Fruit fly (Drosophila melanogaster): ENCODE measurements around the gene CG33303.
A peak's percentile ranks its signal among the peaks of the same experiment; 100 is the strongest.

The CG33303 gene

DNA sequence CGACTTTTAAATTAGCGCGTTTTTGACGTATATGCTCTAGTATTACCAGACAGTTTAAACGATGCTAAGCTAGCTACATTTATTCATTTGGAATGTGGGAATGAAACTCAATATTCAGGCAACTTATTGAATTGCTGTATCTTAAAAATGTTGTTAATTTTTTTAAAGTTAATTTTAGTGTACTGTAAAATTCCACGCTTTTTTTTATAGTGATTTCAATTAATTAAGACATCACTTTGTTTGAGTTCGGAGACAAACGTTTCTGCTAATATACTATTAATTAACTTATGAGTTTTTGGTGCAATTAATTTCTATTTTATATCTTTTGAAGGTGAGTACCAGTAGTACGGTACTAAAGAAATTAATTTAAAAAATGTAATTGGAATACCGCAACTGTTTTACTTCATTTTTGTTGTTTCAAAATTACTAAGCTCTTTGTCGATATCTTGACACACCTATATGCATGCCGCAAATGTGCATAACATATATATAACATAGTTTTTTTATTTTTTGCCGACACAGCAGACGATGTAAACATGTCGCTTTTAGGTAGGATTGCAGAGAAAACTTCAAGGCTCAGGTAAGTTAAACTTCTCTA lies 10.8 kb upstream of the CG33303 start, which contains the start of the genes Cdk1 and mRpS7 (continued):
- TF ChIP-seq CG18011 (GFP tag; optimal IDR thresholded peaks at IDR 0.05): peak; percentile 9
- no peak for TF ChIP-seq CG9215 (GFP tag; IDR thresholded peaks at IDR 0.05)
- TF ChIP-seq CG9797 (GFP tag; optimal IDR thresholded peaks at IDR 0.05): peak; percentile 28
- TF ChIP-seq CG17568 (GFP tag; optimal IDR thresholded peaks at IDR 0.05): no peak
- TF ChIP-seq peb (GFP tag; IDR thresholded peaks at IDR 0.05): no peak
- peak; percentile 18 for TF ChIP-seq disco-r (GFP tag; optimal IDR thresholded peaks at IDR 0.05)
- 0 out of 3 replicates have a peak, but pooled peaks have one; percentile 34 for TF ChIP-seq so (GFP tag; IDR thresholded peaks at IDR 0.05)
- TF ChIP-seq yki (optimal IDR thresholded peaks at IDR 0.05): no peak
- TF ChIP-seq nmo (GFP tag; optimal IDR thresholded peaks at IDR 0.05): peak; percentile 92
- peak; percentile 16; the same call in 1 of the 2 replicates for TF ChIP-seq dati (GFP tag; IDR thresholded peaks at IDR 0.05)
- no peak for TF ChIP-seq lov (optimal IDR thresholded peaks at IDR 0.05)
- TF ChIP-seq lov (GFP tag; IDR thresholded peaks at IDR 0.05): no peak
- TF ChIP-seq Hmr (GFP tag; optimal IDR thresholded peaks at IDR 0.05): peak; percentile 73
- TF ChIP-seq usp (GFP tag; optimal IDR thresholded peaks at IDR 0.05): no peak
- TF ChIP-seq Gsc (GFP tag; IDR thresholded peaks at IDR 0.05): no peak
- peak; percentile 82 for TF ChIP-seq E2f2 (GFP tag; IDR thresholded peaks at IDR 0.05)
- peak; percentile 81 for TF ChIP-seq grau (tag; optimal IDR thresholded peaks at IDR 0.05)
- TF ChIP-seq CG11456 (GFP tag; IDR thresholded peaks at IDR 0.05): peak; percentile 52; the same call in 1 of the 3 replicates
- TF ChIP-seq lab (GFP tag; optimal IDR thresholded peaks at IDR 0.05): no peak
- TF ChIP-seq CG10462 (GFP tag; optimal IDR thresholded peaks at IDR 0.05): peak; percentile 46
- TF ChIP-seq ftz-f1 (GFP tag; optimal IDR thresholded peaks at IDR 0.05): no peak
- peak; percentile 84 for TF ChIP-seq CG2116 (GFP tag; optimal IDR thresholded peaks at IDR 0.05)
- TF ChIP-seq lilli (GFP tag; optimal IDR thresholded peaks at IDR 0.05): peak; percentile 71
- no peak for TF ChIP-seq chinmo (GFP tag; IDR thresholded peaks at IDR 0.05; ENCODE audit: partially characterized antibody)
- TF ChIP-seq ci (GFP tag; IDR thresholded peaks at IDR 0.05): peak; percentile 82; the same call in 2 of the 3 replicates
- TF ChIP-seq CG6654 (GFP tag; optimal IDR thresholded peaks at IDR 0.05): peak; percentile 7
- TF ChIP-seq sna (GFP tag; IDR thresholded peaks at IDR 0.05; ENCODE audit: partially characterized antibody): no peak
- TF ChIP-seq fd3F (GFP tag; optimal IDR thresholded peaks at IDR 0.05): peak; percentile 66
- TF ChIP-seq seq (GFP tag; IDR thresholded peaks at IDR 0.05): no peak
- TF ChIP-seq her (GFP tag; optimal IDR thresholded peaks at IDR 0.05): no peak
- TF ChIP-seq CG11247 (GFP tag; IDR thresholded peaks at IDR 0.05): peak; percentile 43; the same call in 1 of the 2 replicates
- no peak for TF ChIP-seq wdn (GFP tag; IDR thresholded peaks at IDR 0.05)
- peak; percentile 46 for TF ChIP-seq CG13123 (GFP tag; optimal IDR thresholded peaks at IDR 0.05)
- TF ChIP-seq CG12659 (GFP tag; optimal IDR thresholded peaks at IDR 0.05): peak; percentile 76
- TF ChIP-seq rib (GFP tag; IDR thresholded peaks at IDR 0.05): no peak
- no peak for TF ChIP-seq CG6765 (GFP tag; optimal IDR thresholded peaks at IDR 0.05)
- TF ChIP-seq ewg (GFP tag; optimal IDR thresholded peaks at IDR 0.05): peak; percentile 52
- no peak for TF ChIP-seq CG11085 (GFP tag; IDR thresholded peaks at IDR 0.05)
- peak; percentile 94 for TF ChIP-seq sens (GFP tag)
- peak; percentile 27 for TF ChIP-seq CG8359 (GFP tag; optimal IDR thresholded peaks at IDR 0.05; ENCODE audit: borderline replicate concordance)
- no peak for TF ChIP-seq CG15073 (GFP tag; optimal IDR thresholded peaks at IDR 0.05)
- no peak for TF ChIP-seq run (tag; optimal IDR thresholded peaks at IDR 0.05)
- TF ChIP-seq crp (GFP tag; optimal IDR thresholded peaks at IDR 0.05): peak in 1 of 2 experiments; percentile 35
- peak; percentile 33 for TF ChIP-seq BEAF-32 (GFP tag; optimal IDR thresholded peaks at IDR 0.05)
- no peak for TF ChIP-seq btn (GFP tag; optimal IDR thresholded peaks at IDR 0.05)
- peak; percentile 66 for TF ChIP-seq gcm (GFP tag; optimal IDR thresholded peaks at IDR 0.05)
- peak in 1 of 2 experiments; percentile 41 for TF ChIP-seq eve (GFP tag; optimal IDR thresholded peaks at IDR 0.05)
- peak; percentile 54; the same call in 1 of the 2 replicates for TF ChIP-seq Awh (GFP tag; IDR thresholded peaks at IDR 0.05)
- peak; percentile 3 for TF ChIP-seq CG6854 (GFP tag; optimal IDR thresholded peaks at IDR 0.05)
- TF ChIP-seq MTF-1 (GFP tag; optimal IDR thresholded peaks at IDR 0.05; ENCODE audit: borderline replicate concordance): no peak

All from whole organism, embryonic.